Fruit fly (Drosophila melanogaster) whole organism, adult: ENCODE measurements around the gene Sgsh.
A peak's percentile ranks its signal among the peaks of the same experiment; 100 is the strongest.

Experiments used
- CG11617 ChIP-seq: fragments of 200-800 bp; sonication (Bioruptor generic); optimal IDR thresholded peaks from 2 replicates; lab custom pipeline; 2017; ENCODE audit warnings: mild to moderate bottlenecking, missing biosample characterization, missing genetic modification reagents, missing genetic modification characterization
- CG12768 ChIP-seq: fragments of 200-800 bp; sonication (Bioruptor generic); optimal IDR thresholded peaks from 2 replicates; lab custom pipeline; 2017; ENCODE audit warnings: missing biosample characterization, missing genetic modification characterization, mild to moderate bottlenecking, moderate library complexity, missing genetic modification reagents
- CG14711 ChIP-seq: fragments of 200-800 bp; sonication (Bioruptor generic); optimal IDR thresholded peaks from 2 replicates; lab custom pipeline; 2018; ENCODE audit warnings: missing biosample characterization, mild to moderate bottlenecking, missing genetic modification characterization, moderate library complexity
- CG5204 ChIP-seq: fragments of 200-800 bp; sonication (Bioruptor generic); optimal IDR thresholded peaks from 2 replicates; lab custom pipeline; 2016; ENCODE audit warnings: missing biosample characterization, missing genetic modification characterization
- CG7101 ChIP-seq: fragments of 200-800 bp; sonication (Bioruptor generic); optimal IDR thresholded peaks from 2 replicates; lab custom pipeline; 2018; ENCODE audit warnings: missing biosample characterization, mild to moderate bottlenecking, missing genetic modification characterization, moderate library complexity
- Clk ChIP-seq: fragments of 200-800 bp; sonication (Bioruptor generic); optimal IDR thresholded peaks from 2 replicates; lab custom pipeline; 2017; ENCODE audit warnings: missing biosample characterization, missing genetic modification characterization
- Crg-1 ChIP-seq: fragments of 200-800 bp; sonication (Bioruptor generic); optimal IDR thresholded peaks from 2 replicates; lab custom pipeline; 2016; ENCODE audit warnings: missing biosample characterization, missing genetic modification characterization
- bab1 ChIP-seq: fragments of 200-800 bp; sonication (Bioruptor generic); optimal IDR thresholded peaks from 3 replicates; lab custom pipeline; 2019; ENCODE audit warnings: missing biosample characterization, mild to moderate bottlenecking, missing genetic modification characterization, moderate library complexity
- kay ChIP-seq: fragments of 200-800 bp; sonication (Bioruptor generic); peaks from one replicate; lab custom pipeline; 2016; ENCODE audit warnings: missing biosample characterization, missing genetic modification characterization, borderline replicate concordance
- tj ChIP-seq: fragments of 200-800 bp; sonication (Bioruptor generic); optimal IDR thresholded peaks from 3 replicates; lab custom pipeline; 2017; ENCODE audit warnings: missing biosample characterization, mild to moderate bottlenecking, missing genetic modification characterization, moderate library complexity
- toe ChIP-seq: fragments of 200-800 bp; sonication (Bioruptor generic); optimal IDR thresholded peaks from 2 replicates; lab custom pipeline; 2016; ENCODE audit warnings: missing biosample characterization, missing genetic modification characterization

DNA sequence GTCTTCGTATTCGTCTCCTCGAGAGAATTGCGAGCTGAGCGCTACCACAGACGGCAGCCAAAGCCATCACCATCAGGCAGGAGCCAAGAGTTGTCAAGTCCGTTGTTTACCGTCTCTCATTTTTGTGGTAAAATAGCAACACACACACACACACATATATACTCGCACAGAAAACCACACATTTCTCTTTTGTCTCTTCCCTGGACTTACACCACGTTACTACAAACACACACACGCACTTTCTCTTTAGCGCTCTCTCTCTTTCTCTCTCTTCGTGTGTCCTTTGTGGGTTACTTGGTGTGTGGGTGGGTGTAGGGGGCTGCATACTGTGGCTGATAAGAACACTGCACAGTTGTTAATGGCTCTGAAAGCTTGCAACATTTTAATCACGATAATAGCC, 19.0 kb upstream of the Sgsh start:
- TF ChIP-seq bab1 = no peak
- no peak for TF ChIP-seq CG14711 (tag; lab: Kevin White, UChicago)
- no peak for TF ChIP-seq CG7101 (tag; lab: Kevin White, UChicago)
- TF ChIP-seq Clk (GFP tag; lab: Kevin White, UChicago) = no peak
- TF ChIP-seq CG5204 (GFP tag; lab: Kevin White, UChicago) = no peak
- TF ChIP-seq CG12768 (GFP tag; lab: Kevin White, UChicago) = no peak
- TF ChIP-seq tj (GFP tag; lab: Kevin White, UChicago) = no peak
- no peak for TF ChIP-seq Crg-1 (GFP tag; lab: Kevin White, UChicago)
- no peak for TF ChIP-seq CG11617
- no peak for TF ChIP-seq toe (GFP tag; lab: Kevin White, UChicago)
- peak; percentile 50 for TF ChIP-seq kay (GFP tag; lab: Kevin White, UChicago)
